Worm (Caenorhabditis elegans): ENCODE measurements around the gene sprp-4.

DNA sequence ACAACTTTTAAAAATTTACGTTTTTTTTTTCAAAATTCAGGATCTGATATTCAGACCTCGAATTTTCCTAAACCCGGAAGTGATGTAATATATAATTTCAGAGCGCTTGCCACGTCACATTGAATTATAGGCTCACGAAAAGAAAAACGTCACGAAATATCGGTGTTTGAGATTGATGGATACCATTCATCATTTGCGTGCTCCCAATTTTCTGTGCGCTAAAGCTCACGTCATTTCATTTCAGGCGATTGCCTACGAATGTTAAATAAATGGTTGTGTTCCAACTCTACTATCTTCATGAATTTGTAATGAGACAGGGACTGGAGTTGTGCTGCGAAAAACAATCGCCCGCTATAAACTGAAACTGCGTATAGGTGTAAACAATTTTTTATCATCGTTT, 44.7 kb downstream of the sprp-4 start:
- no peak for TF ChIP-seq pha-4 (tag; optimal IDR thresholded peaks at IDR 0.05)
- no peak for TF ChIP-seq ztf-16 (tag; optimal IDR thresholded peaks at IDR 0.05)
- no peak for TF ChIP-seq elt-2 (tag; optimal IDR thresholded peaks at IDR 0.05)
- TF ChIP-seq sox-4 (tag; optimal IDR thresholded peaks at IDR 0.05): no peak
- no peak for TF ChIP-seq pros-1 (tag; optimal IDR thresholded peaks at IDR 0.05)
- no peak for TF ChIP-seq rnt-1 (tag; optimal IDR thresholded peaks at IDR 0.05)
- no peak for TF ChIP-seq elt-4 (tag; optimal IDR thresholded peaks at IDR 0.05)
- no peak for TF ChIP-seq zip-5 (tag; optimal IDR thresholded peaks at IDR 0.05)
- TF ChIP-seq K02D7.2 (tag; optimal IDR thresholded peaks at IDR 0.05): no peak
- TF ChIP-seq ceh-18 (tag; optimal IDR thresholded peaks at IDR 0.05): no peak
- TF ChIP-seq pax-1 (tag; optimal IDR thresholded peaks at IDR 0.05): no peak

Data from whole organism, late embryonic.